Fruit fly (Drosophila melanogaster) whole organism, embryonic: ENCODE results near the gene Sqor.

Source experiments
- danr ChIP-seq: fragments of 200-800 bp; sonication (Bioruptor generic); IDR thresholded peaks from 2 replicates; pipeline ENCODE4 v1.3.6; 2022; ENCODE audit warnings: missing biosample characterization, missing genetic modification characterization
- hkb ChIP-seq, 2 experiments: fragments of 200-800 bp in 1 of 2; fragments of >200 bp in 1 of 2; sonication (Bioruptor generic) in 1 of 2; IDR thresholded peaks in 1 of 2; optimal IDR thresholded peaks in 1 of 2; 2 replicates each; pipeline versions ENCODE4 v1.3.6 to Lab custom; 2017 to 2022; ENCODE audit warnings: missing biosample characterization in 1 of 2, missing genetic modification characterization in 1 of 2
- lmd ChIP-seq: fragments of 200-800 bp; sonication (Bioruptor generic); IDR thresholded peaks from 2 replicates; pipeline ENCODE4 v1.3.6; 2022; ENCODE audit warnings: missing biosample characterization, missing genetic modification characterization
- slou ChIP-seq: fragments of 200-800 bp; sonication (Bioruptor generic); optimal IDR thresholded peaks from 3 replicates; lab custom pipeline; 2016; ENCODE audit warnings: missing biosample characterization, missing genetic modification characterization

DNA sequence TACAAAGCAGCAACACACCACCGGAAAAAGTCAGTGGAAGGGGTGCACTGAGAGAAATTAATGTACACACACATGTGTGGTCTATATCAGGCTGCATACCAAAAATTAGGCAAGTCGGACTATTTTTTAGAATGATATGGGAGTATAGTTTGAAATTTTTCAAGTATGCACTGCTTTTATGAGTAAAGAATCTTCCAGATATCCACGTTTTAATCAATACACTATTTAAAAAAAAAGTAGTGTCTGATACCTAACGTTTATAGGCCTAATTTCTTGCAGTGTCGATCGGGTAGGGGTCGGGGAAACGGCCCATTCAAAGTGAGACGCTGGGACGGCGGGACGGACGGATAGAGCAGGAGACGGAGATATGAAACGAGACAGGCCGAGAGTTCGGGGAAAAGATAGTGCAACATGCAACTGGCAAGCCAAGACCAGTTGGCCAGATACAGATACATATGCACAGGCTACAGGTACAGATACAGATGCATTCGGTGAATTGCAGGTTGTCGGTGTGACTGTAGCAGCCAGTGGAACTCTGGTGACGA, 9.5 kb upstream of the Sqor start:
- TF ChIP-seq hkb (optimal IDR thresholded peaks at IDR 0.05; lab: Kevin White, UChicago) (no peak), hkb (GFP tag; IDR thresholded peaks at IDR 0.05; lab: Robert Waterston, UW) (peak; percentile 91), lmd (GFP tag; lab: Robert Waterston, UW) (peak; percentile 89), slou (GFP tag; lab: Kevin White, UChicago) (peak; percentile 67), danr (peak; percentile 77)
